Worm (Caenorhabditis elegans) whole organism, mixed stage, embryonic: ENCODE results near the gene C01G10.14.

Experiments
- M03D4.4 ChIP-seq: sonication (generic microtip); optimal IDR thresholded peaks from 2 replicates; lab custom pipeline; 2017; ENCODE audit warnings: mild to moderate bottlenecking, missing genetic modification characterization, missing compliant biosample characterization
- bed-3 ChIP-seq: fragments of 200-800 bp; sonication (Bioruptor generic); optimal IDR thresholded peaks from 3 replicates; lab custom pipeline; 2018; ENCODE audit warnings: mild to moderate bottlenecking, missing genetic modification characterization, moderate library complexity, missing compliant biosample characterization
- blmp-1 ChIP-seq: fragments of 150-350 bp; optimal IDR thresholded peaks from 2 replicates; lab custom pipeline; 2014; ENCODE audit warnings: missing biosample characterization, missing genetic modification characterization
- ceh-39 ChIP-seq: fragments of 150-350 bp; optimal IDR thresholded peaks from 2 replicates; lab custom pipeline; 2014; ENCODE audit warnings: missing biosample characterization, missing genetic modification characterization
- ceh-43 ChIP-seq: fragments of 200-800 bp; sonication (Bioruptor generic); optimal IDR thresholded peaks from 2 replicates; lab custom pipeline; 2018; ENCODE audit warnings: mild to moderate bottlenecking, missing genetic modification characterization, moderate library complexity, missing compliant biosample characterization
- ceh-83 ChIP-seq: fragments of 200-800 bp; sonication (Bioruptor generic); optimal IDR thresholded peaks from 2 replicates; lab custom pipeline; 2018; ENCODE audit warnings: mild to moderate bottlenecking, missing genetic modification characterization, missing compliant biosample characterization
- ces-1 ChIP-seq: fragments of 150-350 bp; optimal IDR thresholded peaks from 2 replicates; lab custom pipeline; 2014; ENCODE audit warnings: missing biosample characterization, missing genetic modification reagents, missing genetic modification characterization
- cnd-1 ChIP-seq: fragments of 200-800 bp; sonication (Bioruptor generic); optimal IDR thresholded peaks from 2 replicates; lab custom pipeline; 2018; ENCODE audit warnings: mild to moderate bottlenecking, missing genetic modification characterization, missing compliant biosample characterization
- elt-1 ChIP-seq: sonication (generic microtip); optimal IDR thresholded peaks from 2 replicates; lab custom pipeline; 2017; ENCODE audit warnings: missing genetic modification characterization, mild to moderate bottlenecking, missing compliant biosample characterization, antibody characterized with exemption, moderate library complexity, borderline replicate concordance; ENCODE audit not compliant: insufficient read depth
- elt-3 ChIP-seq: fragments of 150-350 bp; optimal IDR thresholded peaks from 2 replicates; lab custom pipeline; 2014; ENCODE audit warnings: missing biosample characterization, missing genetic modification characterization
- flh-1 ChIP-seq: fragments of 200-800 bp; sonication (Bioruptor generic); optimal IDR thresholded peaks from 2 replicates; lab custom pipeline; 2018; ENCODE audit warnings: mild to moderate bottlenecking, missing genetic modification characterization, moderate library complexity, missing compliant biosample characterization
- ham-2 ChIP-seq: fragments of 200-800 bp; sonication (Bioruptor generic); optimal IDR thresholded peaks from 2 replicates; lab custom pipeline; 2018; ENCODE audit warnings: mild to moderate bottlenecking, missing genetic modification characterization, missing compliant biosample characterization
- hlh-1 ChIP-seq: fragments of 150-350 bp; optimal IDR thresholded peaks from 2 replicates; lab custom pipeline; 2014; ENCODE audit warnings: missing biosample characterization, missing genetic modification reagents, missing genetic modification characterization
- lin-13 ChIP-seq: fragments of 150-350 bp; optimal IDR thresholded peaks from 2 replicates; lab custom pipeline; 2014; ENCODE audit warnings: missing biosample characterization, missing genetic modification characterization
- lin-32 ChIP-seq: fragments of 200-800 bp; sonication (Bioruptor generic); optimal IDR thresholded peaks from 2 replicates; lab custom pipeline; 2018; ENCODE audit warnings: mild to moderate bottlenecking, missing genetic modification characterization, missing compliant biosample characterization
- lsy-2 ChIP-seq: fragments of 150-350 bp; optimal IDR thresholded peaks from 2 replicates; lab custom pipeline; 2014; ENCODE audit warnings: missing biosample characterization, missing genetic modification characterization
- mab-5 ChIP-seq: fragments of 150-350 bp; optimal IDR thresholded peaks from 2 replicates; lab custom pipeline; 2014; ENCODE audit warnings: missing biosample characterization, missing genetic modification characterization
- mep-1 ChIP-seq: fragments of 150-350 bp; optimal IDR thresholded peaks from 2 replicates; lab custom pipeline; 2017; ENCODE audit warnings: missing biosample characterization, missing genetic modification reagents, missing genetic modification characterization, inconsistent platforms
- mls-2 ChIP-seq: sonication (generic microtip); optimal IDR thresholded peaks from 2 replicates; lab custom pipeline; 2016; ENCODE audit warnings: mild to moderate bottlenecking, missing genetic modification characterization, moderate library complexity, missing compliant biosample characterization
- nhr-12 ChIP-seq: fragments of 150-350 bp; optimal IDR thresholded peaks from 2 replicates; lab custom pipeline; 2014; ENCODE audit warnings: missing biosample characterization, missing genetic modification characterization
- nhr-2 ChIP-seq: fragments of 150-350 bp; optimal IDR thresholded peaks from 2 replicates; lab custom pipeline; 2014; ENCODE audit warnings: missing biosample characterization, missing genetic modification characterization
- nhr-237 ChIP-seq: fragments of 150-350 bp; optimal IDR thresholded peaks from 2 replicates; lab custom pipeline; 2014; ENCODE audit warnings: missing biosample characterization, missing genetic modification characterization
- nhr-28 ChIP-seq: fragments of 150-350 bp; optimal IDR thresholded peaks from 2 replicates; lab custom pipeline; 2014; ENCODE audit warnings: missing biosample characterization, missing genetic modification characterization
- nhr-76 ChIP-seq: sonication (generic microtip); optimal IDR thresholded peaks from 2 replicates; lab custom pipeline; 2017; ENCODE audit warnings: missing biosample characterization, missing genetic modification characterization
- pha-4 ChIP-seq: fragments of 150-350 bp; optimal IDR thresholded peaks from 2 replicates; lab custom pipeline; 2018; ENCODE audit warnings: missing biosample characterization, missing genetic modification reagents, missing genetic modification characterization
- sem-2 ChIP-seq: fragments of 200-800 bp; sonication (Bioruptor generic); optimal IDR thresholded peaks from 2 replicates; lab custom pipeline; 2018; ENCODE audit warnings: mild to moderate bottlenecking, missing genetic modification characterization, missing compliant biosample characterization
- snpc-4 ChIP-seq: fragments of 150-350 bp; optimal IDR thresholded peaks from 2 replicates; lab custom pipeline; 2014; ENCODE audit warnings: missing biosample characterization, missing genetic modification characterization
- sptf-1 ChIP-seq: sonication (generic microtip); optimal IDR thresholded peaks from 2 replicates; lab custom pipeline; 2017; ENCODE audit warnings: mild to moderate bottlenecking, missing genetic modification characterization, moderate library complexity, missing compliant biosample characterization
- tbx-8 ChIP-seq: fragments of 200-800 bp; sonication (Bioruptor generic); optimal IDR thresholded peaks from 2 replicates; lab custom pipeline; 2018; ENCODE audit warnings: mild to moderate bottlenecking, missing genetic modification characterization, moderate library complexity, missing compliant biosample characterization
- unc-120 ChIP-seq: sonication (generic microtip); optimal IDR thresholded peaks from 2 replicates; lab custom pipeline; 2017; ENCODE audit warnings: missing genetic modification characterization, missing compliant biosample characterization; ENCODE audit not compliant: poor library complexity, severe bottlenecking
- unc-39 ChIP-seq: fragments of 150-350 bp; optimal IDR thresholded peaks from 2 replicates; lab custom pipeline; 2014; ENCODE audit warnings: missing biosample characterization, missing genetic modification characterization
- unc-62 ChIP-seq: fragments of 150-350 bp; optimal IDR thresholded peaks from 2 replicates; lab custom pipeline; 2014; ENCODE audit warnings: missing biosample characterization, missing genetic modification reagents, missing genetic modification characterization
- zip-8 ChIP-seq: fragments of 150-350 bp; optimal IDR thresholded peaks from 2 replicates; lab custom pipeline; 2014; ENCODE audit warnings: missing biosample characterization, missing genetic modification characterization
- ztf-11 ChIP-seq: fragments of 150-350 bp; optimal IDR thresholded peaks from 2 replicates; lab custom pipeline; 2014; ENCODE audit warnings: missing biosample characterization, missing genetic modification characterization

Gene C01G10.14

DNA sequence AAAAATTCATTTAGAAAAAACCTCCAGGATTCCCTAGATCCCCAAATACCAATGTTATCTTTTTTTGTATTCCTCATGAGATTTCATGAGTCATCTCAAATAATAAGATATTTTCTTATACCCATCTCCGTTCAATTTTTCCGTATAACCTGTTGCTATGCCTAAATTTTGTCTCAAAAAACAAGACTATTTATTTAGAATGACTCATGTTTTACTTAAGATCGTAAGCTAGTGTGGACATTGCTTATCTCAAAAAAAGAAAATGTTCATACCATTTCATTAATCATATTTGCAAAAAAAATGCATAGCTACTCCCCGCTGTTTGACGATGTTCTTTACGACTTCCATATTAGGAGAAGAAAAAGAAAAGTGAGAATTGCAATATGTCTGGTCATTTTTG is 34.5 kb upstream of the C01G10.14 start, which contains the start of gene K08F9.3:
Gene K08F9.3, plus strand, starts transcription at position 301 of the 400 bp plus-strand sequence.
- TF ChIP-seq bed-3 (GFP tag; lab: Kevin White, UChicago) (no peak), elt-1 (tag; lab: Kevin White, UChicago) (no peak), nhr-28 (tag; lab: Kevin White, UChicago) (no peak), blmp-1 (tag; lab: Kevin White, UChicago) (no peak), ztf-11 (no peak), ceh-39 (tag; lab: Kevin White, UChicago) (no peak), flh-1 (GFP tag; lab: Kevin White, UChicago) (no peak)

DNA sequence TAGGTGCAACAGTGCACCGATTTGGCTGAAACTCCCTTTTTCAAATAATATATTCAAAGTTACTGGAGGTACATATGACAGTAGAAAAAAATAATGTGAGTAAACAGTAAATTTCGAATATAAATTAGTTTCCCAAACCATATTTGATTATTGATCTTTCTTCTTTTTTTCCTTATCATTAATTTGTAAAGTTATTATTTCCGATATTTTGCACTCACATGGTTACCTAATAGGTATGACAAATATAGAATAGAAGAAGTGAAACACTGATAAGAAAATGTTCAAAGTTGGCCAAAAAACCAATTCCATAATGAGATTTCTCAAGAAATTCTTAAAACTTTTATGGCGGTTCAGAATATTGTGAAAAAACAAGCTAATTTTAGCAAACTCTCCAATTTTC is 34.1 kb upstream of the C01G10.14 start:
- TF ChIP-seq pha-4 (tag; lab: Kevin White, UChicago) (no peak), M03D4.4 (tag; lab: Kevin White, UChicago) (no peak), mab-5 (no peak), mep-1 (tag; lab: Kevin White, UChicago) (no peak), ceh-43 (no peak), unc-120 (tag; lab: Kevin White, UChicago) (no peak), nhr-76 (tag; lab: Kevin White, UChicago) (no peak), ces-1 (no peak), nhr-12 (no peak), ceh-39 (tag; lab: Kevin White, UChicago) (no peak), snpc-4 (tag; lab: Kevin White, UChicago) (no peak), nhr-237 (tag; lab: Kevin White, UChicago) (no peak), elt-3 (tag; lab: Kevin White, UChicago) (no peak)

DNA sequence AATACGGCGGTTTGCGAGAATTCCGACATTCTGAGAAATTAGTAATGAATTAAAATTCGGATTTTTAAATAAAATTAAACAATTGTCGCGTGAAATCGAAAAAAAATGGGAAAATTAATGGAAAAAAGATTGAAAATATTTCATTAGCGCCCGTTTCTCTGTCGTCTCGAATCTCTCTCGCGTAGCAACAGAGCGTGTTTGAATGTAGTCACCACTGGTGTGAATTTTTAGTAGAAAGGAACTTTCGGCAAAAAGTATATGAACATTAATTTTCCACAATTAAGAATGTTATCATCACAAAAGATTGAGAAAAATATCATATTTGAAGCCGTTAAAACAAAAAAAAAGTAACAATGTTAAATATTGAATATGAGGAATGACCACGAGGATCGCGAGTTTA is 31.0 kb upstream of the C01G10.14 start, which contains the start of gene aipl-1:
Gene aipl-1, minus strand, starts transcription at position 30 of the 400 bp plus-strand sequence.
- no peak for TF ChIP-seq nhr-12
- no peak for TF ChIP-seq ham-2 (GFP tag; lab: Kevin White, UChicago)
- TF ChIP-seq ztf-11, result no peak
- TF ChIP-seq elt-3 (tag; lab: Kevin White, UChicago), result no peak
- no peak for TF ChIP-seq zip-8 (tag; lab: Kevin White, UChicago)
- peak; percentile 83 for TF ChIP-seq ces-1
- TF ChIP-seq hlh-1 (tag; lab: Kevin White, UChicago), result peak; percentile 27
- TF ChIP-seq cnd-1 (tag; lab: Kevin White, UChicago), result no peak
- no peak for TF ChIP-seq unc-120 (tag; lab: Kevin White, UChicago)
- TF ChIP-seq unc-39 (tag; lab: Kevin White, UChicago), result no peak
- peak; percentile 71 for TF ChIP-seq lsy-2 (tag; lab: Kevin White, UChicago)
- peak; percentile 46 for TF ChIP-seq pha-4 (tag; lab: Kevin White, UChicago)
- TF ChIP-seq blmp-1 (tag; lab: Kevin White, UChicago), result no peak
- TF ChIP-seq nhr-2 (tag; lab: Kevin White, UChicago), result no peak
- peak; percentile 21 for TF ChIP-seq ceh-39 (tag; lab: Kevin White, UChicago)
- no peak for TF ChIP-seq lin-32 (GFP tag; lab: Kevin White, UChicago)
- peak; percentile 80 for TF ChIP-seq mep-1 (tag; lab: Kevin White, UChicago)
- no peak for TF ChIP-seq unc-62 (GFP tag; lab: Kevin White, UChicago)
- no peak for TF ChIP-seq elt-1 (tag; lab: Kevin White, UChicago)
- TF ChIP-seq lin-13 (tag; lab: Kevin White, UChicago), result peak; percentile 21
- TF ChIP-seq snpc-4 (tag; lab: Kevin White, UChicago), result no peak
- TF ChIP-seq sem-2 (GFP tag; lab: Kevin White, UChicago), result no peak
- no peak for TF ChIP-seq ceh-43
- no peak for TF ChIP-seq nhr-76 (tag; lab: Kevin White, UChicago)
- TF ChIP-seq flh-1 (GFP tag; lab: Kevin White, UChicago), result no peak
- no peak for TF ChIP-seq tbx-8
- TF ChIP-seq mls-2 (tag; lab: Kevin White, UChicago), result no peak
- no peak for TF ChIP-seq bed-3 (GFP tag; lab: Kevin White, UChicago)
- peak; percentile 62 for TF ChIP-seq nhr-237 (tag; lab: Kevin White, UChicago)
- TF ChIP-seq M03D4.4 (tag; lab: Kevin White, UChicago), result no peak
- peak; percentile 2 for TF ChIP-seq sptf-1 (tag; lab: Kevin White, UChicago)

DNA sequence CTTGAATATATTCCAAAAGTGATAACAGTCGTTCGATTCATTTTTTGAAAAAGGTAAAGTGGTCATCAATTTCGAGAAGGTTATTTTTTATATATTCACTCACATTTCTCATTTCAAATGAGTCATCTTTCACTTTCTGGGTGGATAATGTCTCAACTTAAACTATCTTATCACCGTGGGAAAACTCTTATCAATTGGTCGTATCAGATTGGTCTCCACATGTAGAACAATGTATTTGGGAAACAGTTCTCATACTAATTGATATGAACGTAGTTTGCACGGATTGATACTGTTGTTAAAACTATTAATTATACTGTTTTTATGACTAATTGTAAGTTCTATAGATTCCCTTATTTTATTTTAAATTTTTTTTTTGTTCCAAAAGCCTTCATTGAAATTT is 28.1 kb upstream of the C01G10.14 start:
- TF ChIP-seq ceh-83 (GFP tag; lab: Kevin White, UChicago), result no peak
- TF ChIP-seq nhr-76 (tag; lab: Kevin White, UChicago), result no peak
- no peak for TF ChIP-seq hlh-1 (tag; lab: Kevin White, UChicago)
- TF ChIP-seq ztf-11, result no peak
- TF ChIP-seq mab-5, result no peak
- TF ChIP-seq blmp-1 (tag; lab: Kevin White, UChicago), result no peak
- no peak for TF ChIP-seq lin-13 (tag; lab: Kevin White, UChicago)
- no peak for TF ChIP-seq nhr-12
- no peak for TF ChIP-seq sptf-1 (tag; lab: Kevin White, UChicago)
- no peak for TF ChIP-seq lsy-2 (tag; lab: Kevin White, UChicago)
- TF ChIP-seq sem-2 (GFP tag; lab: Kevin White, UChicago), result no peak
- no peak for TF ChIP-seq tbx-8
- TF ChIP-seq bed-3 (GFP tag; lab: Kevin White, UChicago), result no peak
- no peak for TF ChIP-seq mep-1 (tag; lab: Kevin White, UChicago)
- no peak for TF ChIP-seq unc-62 (GFP tag; lab: Kevin White, UChicago)
- no peak for TF ChIP-seq ceh-39 (tag; lab: Kevin White, UChicago)
